Fruit fly (Drosophila melanogaster) whole organism, prepupa: ENCODE measurements around the gene CG46042.

ENCODE experiments used
- Blimp-1 ChIP-seq: fragments of 200-800 bp; sonication (Bioruptor generic); optimal IDR thresholded peaks from 3 replicates; lab custom pipeline; 2017; ENCODE audit warnings: missing biosample characterization, missing genetic modification characterization, mild to moderate bottlenecking, moderate library complexity, missing genetic modification reagents
- CG10631 ChIP-seq: fragments of 200-800 bp; sonication (Bioruptor generic); optimal IDR thresholded peaks from 2 replicates; lab custom pipeline; 2016; ENCODE audit warnings: missing biosample characterization, missing genetic modification characterization
- CG10669 ChIP-seq: fragments of 200-800 bp; sonication (Bioruptor generic); optimal IDR thresholded peaks from 3 replicates; lab custom pipeline; 2018; ENCODE audit warnings: missing biosample characterization, mild to moderate bottlenecking, missing genetic modification characterization, moderate library complexity
- CG11294 ChIP-seq: fragments of 200-800 bp; sonication (Bioruptor generic); IDR thresholded peaks from 2 replicates; pipeline ENCODE4 v1.3.6; 2022; ENCODE audit warnings: missing biosample characterization, missing genetic modification characterization
- CG11762 ChIP-seq: fragments of 200-800 bp; sonication (Bioruptor generic); optimal IDR thresholded peaks from 3 replicates; lab custom pipeline; 2016; ENCODE audit warnings: missing biosample characterization, missing genetic modification characterization; ENCODE audit not compliant: insufficient read depth
- CG11902 ChIP-seq: fragments of 200-800 bp; sonication (Bioruptor generic); optimal IDR thresholded peaks from 3 replicates; lab custom pipeline; 2016; ENCODE audit warnings: missing biosample characterization, missing genetic modification characterization
- CG15336 ChIP-seq: fragments of 200-800 bp; sonication (Bioruptor generic); IDR thresholded peaks from 2 replicates; pipeline ENCODE4 v1.3.6; 2022; ENCODE audit warnings: missing biosample characterization, missing genetic modification characterization
- CG31627 ChIP-seq: fragments of 200-800 bp; sonication (Bioruptor generic); optimal IDR thresholded peaks from 3 replicates; lab custom pipeline; 2016; ENCODE audit warnings: missing biosample characterization, missing genetic modification characterization
- CG32006 ChIP-seq: fragments of 200-800 bp; sonication (Bioruptor generic); optimal IDR thresholded peaks from 3 replicates; lab custom pipeline; 2017; ENCODE audit warnings: missing biosample characterization, mild to moderate bottlenecking, missing genetic modification characterization
- CG34406 ChIP-seq: fragments of 200-800 bp; sonication (Bioruptor generic); optimal IDR thresholded peaks from 3 replicates; lab custom pipeline; 2016; ENCODE audit warnings: missing biosample characterization, missing genetic modification characterization
- CG3919 ChIP-seq: fragments of 200-800 bp; sonication (Bioruptor generic); optimal IDR thresholded peaks from 3 replicates; lab custom pipeline; 2016; ENCODE audit warnings: missing biosample characterization, missing genetic modification characterization
- CG6163 ChIP-seq: fragments of 200-800 bp; sonication (Bioruptor generic); IDR thresholded peaks from 3 replicates; pipeline ENCODE4 v1.3.6; 2022; ENCODE audit warnings: missing biosample characterization, missing genetic modification characterization
- CG6792 ChIP-seq: fragments of 200-800 bp; sonication (Bioruptor generic); optimal IDR thresholded peaks from 3 replicates; lab custom pipeline; 2016; ENCODE audit warnings: missing biosample characterization, missing genetic modification characterization
- CG6808 ChIP-seq: fragments of 200-800 bp; sonication (Bioruptor generic); optimal IDR thresholded peaks from 3 replicates; lab custom pipeline; 2017; ENCODE audit warnings: missing biosample characterization, missing genetic modification characterization, mild to moderate bottlenecking, moderate library complexity, missing genetic modification reagents
- CG8119 ChIP-seq: fragments of 200-800 bp; sonication (Bioruptor generic); IDR thresholded peaks from 3 replicates; pipeline ENCODE4 v1.3.6; 2022; ENCODE audit warnings: missing biosample characterization, missing genetic modification characterization
- CG8632 ChIP-seq: fragments of 200-800 bp; sonication (Bioruptor generic); optimal IDR thresholded peaks from 3 replicates; lab custom pipeline; 2016; ENCODE audit warnings: missing biosample characterization, missing genetic modification characterization
- CG9139 ChIP-seq: fragments of 200-800 bp; sonication (Bioruptor generic); optimal IDR thresholded peaks from 3 replicates; lab custom pipeline; 2017; ENCODE audit warnings: missing biosample characterization, mild to moderate bottlenecking, missing genetic modification characterization
- Eip78C ChIP-seq: fragments of 200-800 bp; sonication (Bioruptor generic); peaks from one replicate; lab custom pipeline; 2016; ENCODE audit warnings: missing biosample characterization, missing genetic modification characterization
- Ets21C ChIP-seq: fragments of 200-800 bp; sonication (Bioruptor generic); optimal IDR thresholded peaks from 3 replicates; lab custom pipeline; 2016; ENCODE audit warnings: missing biosample characterization, missing genetic modification characterization
- Ets96B ChIP-seq: fragments of 200-800 bp; optimal IDR thresholded peaks from 2 replicates; lab custom pipeline; 2019; ENCODE audit warnings: missing biosample characterization, mild to moderate bottlenecking, missing genetic modification characterization, moderate library complexity
- Hr39 ChIP-seq: fragments of 200-800 bp; sonication (Bioruptor generic); optimal IDR thresholded peaks from 2 replicates; lab custom pipeline; 2016; ENCODE audit warnings: missing biosample characterization, missing genetic modification characterization
- Hr4 ChIP-seq: fragments of 200-800 bp; sonication (Bioruptor generic); optimal IDR thresholded peaks from 3 replicates; lab custom pipeline; 2016; ENCODE audit warnings: missing biosample characterization, missing genetic modification characterization
- Met ChIP-seq: fragments of 200-800 bp; sonication (Bioruptor generic); optimal IDR thresholded peaks from 3 replicates; lab custom pipeline; 2016; ENCODE audit warnings: missing biosample characterization, missing genetic modification characterization
- OdsH ChIP-seq: fragments of 200-800 bp; sonication (Bioruptor generic); optimal IDR thresholded peaks from 3 replicates; lab custom pipeline; 2016; ENCODE audit warnings: missing biosample characterization, missing genetic modification characterization
- Smox ChIP-seq: fragments of 200-800 bp; sonication (Bioruptor generic); optimal IDR thresholded peaks from 3 replicates; lab custom pipeline; 2016; ENCODE audit warnings: missing biosample characterization, missing genetic modification characterization
- Sox102F ChIP-seq: fragments of 200-800 bp; sonication (Bioruptor generic); optimal IDR thresholded peaks from 2 replicates; lab custom pipeline; 2016; ENCODE audit warnings: missing biosample characterization, mild to moderate bottlenecking, missing genetic modification characterization
- Sox14 ChIP-seq: fragments of 200-800 bp; sonication (Bioruptor generic); optimal IDR thresholded peaks from 3 replicates; lab custom pipeline; 2016; ENCODE audit warnings: missing biosample characterization, missing genetic modification characterization
- Sox15 ChIP-seq: fragments of 200-800 bp; sonication (Bioruptor generic); optimal IDR thresholded peaks from 3 replicates; lab custom pipeline; 2016; ENCODE audit warnings: missing biosample characterization, missing genetic modification characterization
- achi ChIP-seq: fragments of 200-800 bp; sonication (Bioruptor generic); optimal IDR thresholded peaks from 3 replicates; lab custom pipeline; 2016; ENCODE audit warnings: missing biosample characterization, missing genetic modification characterization
- acj6 ChIP-seq: fragments of 200-800 bp; sonication (Bioruptor generic); optimal IDR thresholded peaks from 3 replicates; lab custom pipeline; 2016; ENCODE audit warnings: missing biosample characterization, missing genetic modification characterization
- cyc ChIP-seq: fragments of 200-800 bp; sonication (Bioruptor generic); optimal IDR thresholded peaks from 3 replicates; lab custom pipeline; 2016; ENCODE audit warnings: missing biosample characterization, missing genetic modification characterization
- dac ChIP-seq: fragments of 200-800 bp; sonication (Bioruptor generic); optimal IDR thresholded peaks from 2 replicates; lab custom pipeline; 2017; ENCODE audit warnings: missing biosample characterization, mild to moderate bottlenecking, missing genetic modification characterization
- dsx ChIP-seq: fragments of 200-800 bp; optimal IDR thresholded peaks from 3 replicates; lab custom pipeline; 2019; ENCODE audit warnings: missing biosample characterization, mild to moderate bottlenecking, missing genetic modification characterization, moderate library complexity; ENCODE audit not compliant: poor library complexity, severe bottlenecking
- eg ChIP-seq: fragments of 200-800 bp; sonication (Bioruptor generic); IDR thresholded peaks from 3 replicates; pipeline ENCODE4 v1.3.6; 2022; ENCODE audit warnings: missing biosample characterization, missing genetic modification characterization
- esn ChIP-seq: fragments of 200-800 bp; sonication (Bioruptor generic); optimal IDR thresholded peaks from 2 replicates; lab custom pipeline; 2016; ENCODE audit warnings: missing biosample characterization, mild to moderate bottlenecking, missing genetic modification characterization, moderate library complexity
- lz ChIP-seq: fragments of 200-800 bp; sonication (Bioruptor generic); optimal IDR thresholded peaks from 3 replicates; lab custom pipeline; 2016; ENCODE audit warnings: missing biosample characterization, missing genetic modification characterization
- salr ChIP-seq, 2 experiments: fragments of 200-800 bp; sonication (Bioruptor generic); optimal IDR thresholded peaks; 3 replicates each; lab custom pipeline; 2016 to 2018; ENCODE audit warnings: missing biosample characterization in 2 of 2, missing genetic modification characterization in 2 of 2, mild to moderate bottlenecking in 1 of 2
- svp ChIP-seq: fragments of 200-800 bp; sonication (Bioruptor generic); peaks from one replicate; lab custom pipeline; 2016; ENCODE audit warnings: missing biosample characterization, missing genetic modification characterization

The CG46042 gene

dm6 chr3R:19901742-19902141 is 40.5 kb downstream of the CG46042 start:
- TF ChIP-seq CG11902 (no peak), svp (GFP tag; lab: Kevin White, UChicago) (peak; percentile 94)

dm6 chr3R:19895305-19895704 is 46.9 kb downstream of the CG46042 start:
- no peak for TF ChIP-seq Sox15 (GFP tag; lab: Kevin White, UChicago)
- TF ChIP-seq Smox: no peak
- TF ChIP-seq CG6792 (GFP tag; lab: Kevin White, UChicago): no peak
- TF ChIP-seq CG9139 (GFP tag; lab: Kevin White, UChicago): no peak
- no peak for TF ChIP-seq Sox102F (GFP tag; lab: Kevin White, UChicago)
- TF ChIP-seq Eip78C (GFP tag; lab: Kevin White, UChicago): no peak
- no peak for TF ChIP-seq Met (GFP tag; lab: Kevin White, UChicago)
- TF ChIP-seq Ets96B (tag; lab: Kevin White, UChicago): no peak
- TF ChIP-seq CG15336 (GFP tag; lab: Robert Waterston, UW): no peak
- TF ChIP-seq CG8632: no peak
- TF ChIP-seq CG11762 (GFP tag; lab: Kevin White, UChicago): no peak
- TF ChIP-seq esn (GFP tag; lab: Kevin White, UChicago): no peak
- no peak for TF ChIP-seq Ets21C (GFP tag; lab: Kevin White, UChicago)
- no peak for TF ChIP-seq dac (GFP tag; lab: Kevin White, UChicago)

- peak; percentile 6 for TF ChIP-seq CG11902
- peak; percentile 56 for TF ChIP-seq CG6163 (GFP tag; lab: Robert Waterston, UW)
- peak; percentile 72 for TF ChIP-seq CG15336 (GFP tag; lab: Robert Waterston, UW)
- peak; percentile 50 for TF ChIP-seq Hr4 (GFP tag; lab: Kevin White, UChicago)
- TF ChIP-seq dsx (GFP tag; lab: Kevin White, UChicago): no peak
- no peak for TF ChIP-seq CG34406 (GFP tag; lab: Kevin White, UChicago)
- peak in 1 of 2 experiments; percentile 6 for TF ChIP-seq salr (GFP tag; optimal IDR thresholded peaks at IDR 0.05; lab: Kevin White, UChicago)
- TF ChIP-seq Sox14 (GFP tag; lab: Kevin White, UChicago): peak; percentile 37
- TF ChIP-seq Blimp-1 (GFP tag; lab: Kevin White, UChicago): no peak
- TF ChIP-seq Met (GFP tag; lab: Kevin White, UChicago): peak; percentile 34
- peak; percentile 78 for TF ChIP-seq Eip78C (GFP tag; lab: Kevin White, UChicago)
- peak; percentile 66; the same call in 2 of the 3 replicates for TF ChIP-seq eg (GFP tag; lab: Robert Waterston, UW)
- TF ChIP-seq CG6808 (GFP tag; lab: Kevin White, UChicago): no peak
- peak; percentile 58; the same call in 1 of the 2 replicates for TF ChIP-seq CG11294 (GFP tag; lab: Robert Waterston, UW)
- TF ChIP-seq CG6792 (GFP tag; lab: Kevin White, UChicago): no peak
- TF ChIP-seq cyc (GFP tag; lab: Kevin White, UChicago): peak; percentile 33
- peak; percentile 43 for TF ChIP-seq CG10631 (GFP tag; lab: Kevin White, UChicago)
- no peak for TF ChIP-seq Sox102F (GFP tag; lab: Kevin White, UChicago)
- peak; percentile 48 for TF ChIP-seq CG32006 (GFP tag; lab: Kevin White, UChicago)
- TF ChIP-seq acj6 (GFP tag; lab: Kevin White, UChicago): peak; percentile 19
- peak; percentile 21 for TF ChIP-seq OdsH (GFP tag; lab: Kevin White, UChicago)
- peak; percentile 32 for TF ChIP-seq achi (GFP tag; lab: Kevin White, UChicago)
- peak; percentile 40 for TF ChIP-seq Hr39 (GFP tag; lab: Kevin White, UChicago)
- TF ChIP-seq lz (GFP tag; lab: Kevin White, UChicago): peak; percentile 26
- peak; percentile 38 for TF ChIP-seq CG3919 (GFP tag; lab: Kevin White, UChicago)
- TF ChIP-seq CG31627 (GFP tag; lab: Kevin White, UChicago): peak; percentile 35
- TF ChIP-seq CG8119 (GFP tag; lab: Robert Waterston, UW): peak; percentile 58
- TF ChIP-seq svp (GFP tag; lab: Kevin White, UChicago): peak; percentile 76
- TF ChIP-seq CG10669 (GFP tag; lab: Kevin White, UChicago): peak; percentile 16
- TF ChIP-seq, all 60 proteins: peak for 23
These were observed 50.2 kb downstream of the CG46042 start for dm6 chr3R:19892046-19892445.
